Fruit fly (Drosophila melanogaster) whole organism, wandering third instar larva: ENCODE measurements around the gene PolE2.

Source experiments
- Mio ChIP-seq: sonication (Bioruptor generic); optimal IDR thresholded peaks from 2 replicates; lab custom pipeline; 2016; ENCODE audit warnings: missing biosample characterization, missing genetic modification characterization
- Myc ChIP-seq: fragments of >200 bp; optimal IDR thresholded peaks from 2 replicates; lab custom pipeline; 2017
- Vsx2 ChIP-seq: fragments of 200-300, 225-300 bp; sonication (Bioruptor generic); optimal IDR thresholded peaks from 2 replicates; lab custom pipeline; 2018; ENCODE audit warnings: missing biosample characterization, missing genetic modification characterization; ENCODE audit not compliant: partially characterized antibody
- br ChIP-seq: fragments of 200-800 bp; sonication (Bioruptor generic); optimal IDR thresholded peaks from 2 replicates; lab custom pipeline; 2016; ENCODE audit warnings: missing biosample characterization, missing genetic modification characterization
- dsf ChIP-seq: sonication (Bioruptor generic); optimal IDR thresholded peaks from 2 replicates; lab custom pipeline; 2016; ENCODE audit warnings: missing biosample characterization, missing genetic modification characterization, borderline replicate concordance
- h ChIP-seq: fragments of 200-800 bp; sonication (Bioruptor generic); optimal IDR thresholded peaks from 3 replicates; lab custom pipeline; 2016; ENCODE audit warnings: missing biosample characterization, mild to moderate bottlenecking, missing genetic modification characterization
- pan ChIP-seq: fragments of >200 bp; optimal IDR thresholded peaks from 2 replicates; lab custom pipeline; 2017
- tai ChIP-seq: sonication (Bioruptor generic); optimal IDR thresholded peaks from 2 replicates; lab custom pipeline; 2016; ENCODE audit warnings: missing biosample characterization, missing genetic modification characterization
- usp ChIP-seq: fragments of >200 bp; optimal IDR thresholded peaks from 2 replicates; lab custom pipeline; 2017; ENCODE audit warnings: missing biosample characterization, missing genetic modification characterization

DNA sequence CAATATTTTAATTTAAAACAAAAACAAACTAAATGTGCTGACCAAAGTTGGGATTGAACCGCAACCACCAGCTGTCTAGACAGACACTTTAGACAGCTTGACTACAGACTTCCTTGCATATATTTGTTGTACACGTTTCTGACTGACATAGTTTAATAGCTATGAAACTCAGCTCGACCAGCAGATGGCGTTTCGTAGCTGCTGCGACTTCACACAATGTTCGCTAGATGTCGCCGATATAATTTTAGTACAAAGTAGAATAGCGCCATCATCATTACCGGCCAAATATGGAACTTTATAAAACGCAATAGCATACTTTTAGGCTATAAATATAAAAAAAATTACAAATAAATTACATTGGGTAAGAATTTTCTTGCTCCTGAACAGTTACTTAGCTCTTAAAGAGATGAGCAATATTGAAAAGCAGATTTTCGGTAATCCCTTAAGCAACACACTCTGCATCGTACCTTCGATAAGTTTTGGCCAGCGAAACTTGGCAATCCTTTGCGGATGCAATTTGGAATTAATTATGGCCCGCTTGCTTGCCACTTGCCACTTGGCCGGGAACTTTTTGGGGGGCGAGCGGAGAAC is 27.5 kb downstream of the PolE2 start:
- no peak for TF ChIP-seq pan
- no peak for TF ChIP-seq tai (GFP tag; lab: Kevin White, UChicago)
- no peak for TF ChIP-seq usp
- TF ChIP-seq br (GFP tag; lab: Kevin White, UChicago), result no peak
- no peak for TF ChIP-seq dsf (GFP tag; lab: Kevin White, UChicago)
- TF ChIP-seq Mio (GFP tag; lab: Kevin White, UChicago), result no peak
- peak; percentile 29 for TF ChIP-seq Vsx2
- TF ChIP-seq h (GFP tag; lab: Kevin White, UChicago), result no peak
- peak; percentile 81 for TF ChIP-seq Myc (lab: Kevin White, UChicago)
